Fruit fly (Drosophila melanogaster) whole organism, embryonic: ENCODE data around the gene Rab9Db.

Experiments
- Asciz ChIP-seq: fragments of 200-800 bp; sonication (Bioruptor generic); optimal IDR thresholded peaks from 2 replicates; lab custom pipeline; 2017; ENCODE audit warnings: missing biosample characterization, mild to moderate bottlenecking, missing genetic modification characterization, missing genetic modification reagents
- CG11085 ChIP-seq: fragments of 200-800 bp; sonication (Bioruptor generic); IDR thresholded peaks from 2 replicates; pipeline ENCODE4 v1.3.6; 2022; ENCODE audit warnings: missing biosample characterization, missing genetic modification characterization
- CG11723 ChIP-seq: fragments of 200-800 bp; sonication (Bioruptor generic); optimal IDR thresholded peaks from 2 replicates; lab custom pipeline; 2017; ENCODE audit warnings: missing biosample characterization, mild to moderate bottlenecking, missing genetic modification characterization
- CG12744 ChIP-seq: fragments of 200-800 bp; sonication (Bioruptor generic); optimal IDR thresholded peaks from 2 replicates; lab custom pipeline; 2016; ENCODE audit warnings: missing biosample characterization, missing genetic modification characterization
- CG13296 ChIP-seq: fragments of 200-800 bp; sonication (Bioruptor generic); optimal IDR thresholded peaks from 3 replicates; lab custom pipeline; 2018; ENCODE audit warnings: missing biosample characterization, mild to moderate bottlenecking, missing genetic modification characterization
- CG1647 ChIP-seq: fragments of 200-800 bp; sonication (Bioruptor generic); optimal IDR thresholded peaks from 3 replicates; lab custom pipeline; 2016; ENCODE audit warnings: missing biosample characterization, missing genetic modification characterization
- CG16863 ChIP-seq: fragments of 200-800 bp; sonication (Bioruptor generic); optimal IDR thresholded peaks from 3 replicates; lab custom pipeline; 2016; ENCODE audit warnings: missing biosample characterization, missing genetic modification characterization
- CG17186 ChIP-seq: fragments of 200-800 bp; sonication (Bioruptor generic); optimal IDR thresholded peaks from 3 replicates; lab custom pipeline; 2017; ENCODE audit warnings: missing biosample characterization, missing genetic modification reagents, missing genetic modification characterization
- CG18764 ChIP-seq: fragments of 200-800 bp; sonication (Bioruptor generic); optimal IDR thresholded peaks from 3 replicates; lab custom pipeline; 2016; ENCODE audit warnings: missing biosample characterization, missing genetic modification characterization
- CG2199 ChIP-seq: fragments of 200-800 bp; sonication (Bioruptor generic); IDR thresholded peaks from 3 replicates; pipeline ENCODE4 v1.3.6; 2022; ENCODE audit warnings: missing biosample characterization, missing genetic modification characterization
- CG2202 ChIP-seq: fragments of 200-800 bp; sonication (Bioruptor generic); optimal IDR thresholded peaks from 2 replicates; lab custom pipeline; 2018; ENCODE audit warnings: missing biosample characterization, mild to moderate bottlenecking, missing genetic modification characterization
- CG2678 ChIP-seq: fragments of 200-800 bp; sonication (Bioruptor generic); optimal IDR thresholded peaks from 3 replicates; lab custom pipeline; 2019; ENCODE audit warnings: missing biosample characterization, mild to moderate bottlenecking, missing genetic modification characterization, moderate library complexity
- CG30431 ChIP-seq: fragments of 200-800 bp; sonication (Bioruptor generic); optimal IDR thresholded peaks from 2 replicates; lab custom pipeline; 2017; ENCODE audit warnings: missing biosample characterization, missing genetic modification characterization
- CG34422 ChIP-seq: fragments of 200-800 bp; sonication (Bioruptor generic); IDR thresholded peaks from 3 replicates; pipeline ENCODE4 v1.3.6; 2022; ENCODE audit warnings: missing biosample characterization, missing genetic modification characterization
- CG3995 ChIP-seq: fragments of 200-800 bp; sonication (Bioruptor generic); optimal IDR thresholded peaks from 3 replicates; lab custom pipeline; 2016; ENCODE audit warnings: missing biosample characterization, missing genetic modification characterization
- CG4282 ChIP-seq: fragments of 200-800 bp; sonication (Bioruptor generic); optimal IDR thresholded peaks from 2 replicates; lab custom pipeline; 2016; ENCODE audit warnings: missing biosample characterization, missing genetic modification characterization
- CG5180 ChIP-seq: fragments of 200-800 bp; sonication (Bioruptor generic); optimal IDR thresholded peaks from 3 replicates; lab custom pipeline; 2017; ENCODE audit warnings: missing biosample characterization, missing genetic modification characterization, mild to moderate bottlenecking, moderate library complexity, missing genetic modification reagents
- CG6689 ChIP-seq: fragments of 200-800 bp; sonication (Bioruptor generic); IDR thresholded peaks from 2 replicates; pipeline ENCODE4 v1.3.6; 2022; ENCODE audit warnings: missing biosample characterization, missing genetic modification characterization
- CG6813 ChIP-seq: fragments of 200-800 bp; sonication (Bioruptor generic); optimal IDR thresholded peaks from 2 replicates; lab custom pipeline; 2017; ENCODE audit warnings: missing biosample characterization, missing genetic modification characterization, mild to moderate bottlenecking, moderate library complexity, missing genetic modification reagents
- CG7963 ChIP-seq: fragments of 200-800 bp; sonication (Bioruptor generic); IDR thresholded peaks from 3 replicates; pipeline ENCODE4 v1.3.6; 2022; ENCODE audit warnings: missing biosample characterization, missing genetic modification characterization; ENCODE audit not compliant: partially characterized antibody
- CG8478 ChIP-seq: fragments of >200 bp; optimal IDR thresholded peaks from 2 replicates; lab custom pipeline; 2018
- CG9727 ChIP-seq: fragments of 200-800 bp; sonication (Bioruptor generic); optimal IDR thresholded peaks from 3 replicates; lab custom pipeline; 2017; ENCODE audit warnings: missing biosample characterization, mild to moderate bottlenecking, missing genetic modification characterization
- CTCF ChIP-seq: fragments of 200-800 bp; sonication (Bioruptor generic); optimal IDR thresholded peaks from 2 replicates; lab custom pipeline; 2017; ENCODE audit warnings: missing biosample characterization, mild to moderate bottlenecking, missing genetic modification characterization, moderate library complexity
- Ets65A ChIP-seq: fragments of 200-800 bp; sonication (Bioruptor generic); peaks from one replicate; lab custom pipeline; 2016; ENCODE audit warnings: missing biosample characterization, missing genetic modification characterization
- HHEX ChIP-seq: fragments of 200-800 bp; sonication (Bioruptor generic); optimal IDR thresholded peaks from 3 replicates; lab custom pipeline; 2017; ENCODE audit warnings: missing biosample characterization, mild to moderate bottlenecking, missing genetic modification characterization, missing genetic modification reagents
- Kr ChIP-seq: fragments of 200-800 bp; sonication (Bioruptor generic); optimal IDR thresholded peaks from 2 replicates; lab custom pipeline; 2017; ENCODE audit warnings: missing biosample characterization, mild to moderate bottlenecking, missing genetic modification characterization
- MTF-1 ChIP-seq: fragments of 200-800 bp; sonication (Bioruptor generic); optimal IDR thresholded peaks from 2 replicates; lab custom pipeline; 2018; ENCODE audit warnings: missing biosample characterization, mild to moderate bottlenecking, missing genetic modification characterization, borderline replicate concordance
- Mad ChIP-seq: fragments of 200-800 bp; sonication (Bioruptor generic); optimal IDR thresholded peaks from 2 replicates; lab custom pipeline; 2016; ENCODE audit warnings: missing biosample characterization, missing genetic modification characterization
- Med ChIP-seq: fragments of 200-800 bp; sonication (Bioruptor generic); peaks from one replicate; lab custom pipeline; 2016; ENCODE audit warnings: missing biosample characterization, missing genetic modification characterization, mild to moderate bottlenecking, inconsistent platforms, moderate library complexity
- NC2β ChIP-seq: fragments of 200-800 bp; sonication (Bioruptor generic); optimal IDR thresholded peaks from 2 replicates; lab custom pipeline; 2016; ENCODE audit warnings: missing biosample characterization, missing genetic modification characterization
- Side ChIP-seq: fragments of 200-800 bp; sonication (Bioruptor generic); optimal IDR thresholded peaks from 2 replicates; lab custom pipeline; 2016; ENCODE audit warnings: missing biosample characterization, missing genetic modification characterization
- Sin3A ChIP-seq: fragments of >200 bp; optimal IDR thresholded peaks from 2 replicates; lab custom pipeline; 2018
- ac ChIP-seq: fragments of 200-800 bp; sonication (Bioruptor generic); optimal IDR thresholded peaks from 3 replicates; lab custom pipeline; 2017; ENCODE audit warnings: missing biosample characterization, mild to moderate bottlenecking, missing genetic modification characterization
- bsh ChIP-seq, 2 experiments: fragments of 200-800 bp; sonication (Bioruptor generic); optimal IDR thresholded peaks; 2 replicates each; lab custom pipeline; 2017 to 2018; ENCODE audit warnings: mild to moderate bottlenecking in 2 of 2, missing biosample characterization in 2 of 2, missing genetic modification characterization in 2 of 2, moderate library complexity in 1 of 2
- corto ChIP-seq: fragments of 200-800 bp; sonication (Bioruptor generic); optimal IDR thresholded peaks from 2 replicates; lab custom pipeline; 2016; ENCODE audit warnings: missing biosample characterization, mild to moderate bottlenecking, missing genetic modification characterization, moderate library complexity
- cwo ChIP-seq: fragments of 200-800 bp; sonication (Bioruptor generic); optimal IDR thresholded peaks from 3 replicates; lab custom pipeline; 2017; ENCODE audit warnings: missing biosample characterization, missing genetic modification characterization, mild to moderate bottlenecking, moderate library complexity, missing genetic modification reagents
- dmrt99B ChIP-seq: fragments of 200-800 bp; sonication (Bioruptor generic); optimal IDR thresholded peaks from 2 replicates; lab custom pipeline; 2018; ENCODE audit warnings: missing biosample characterization, mild to moderate bottlenecking, missing genetic modification characterization, moderate library complexity
- dpn ChIP-seq, 2 experiments: fragments of 200-800 bp; sonication (Bioruptor generic); optimal IDR thresholded peaks; 3 replicates each; lab custom pipeline; 2016; ENCODE audit warnings: missing biosample characterization in 2 of 2, missing genetic modification characterization in 2 of 2
- emc ChIP-seq: fragments of 200-800 bp; sonication (Bioruptor generic); optimal IDR thresholded peaks from 2 replicates; lab custom pipeline; 2016; ENCODE audit warnings: missing biosample characterization, missing genetic modification characterization
- fd3F ChIP-seq: fragments of 200-800 bp; sonication (Bioruptor generic); optimal IDR thresholded peaks from 2 replicates; lab custom pipeline; 2018; ENCODE audit warnings: missing biosample characterization, mild to moderate bottlenecking, missing genetic modification characterization, moderate library complexity
- gsb-n ChIP-seq: fragments of 200-800 bp; sonication (Bioruptor generic); optimal IDR thresholded peaks from 3 replicates; lab custom pipeline; 2018; ENCODE audit warnings: missing biosample characterization, mild to moderate bottlenecking, missing genetic modification characterization
- inv ChIP-seq: fragments of 200-800 bp; sonication (Bioruptor generic); IDR thresholded peaks from 2 replicates; pipeline ENCODE4 v1.3.6; 2022; ENCODE audit warnings: missing biosample characterization, missing genetic modification characterization; ENCODE audit not compliant: partially characterized antibody
- jumu ChIP-seq: fragments of 200-800 bp; sonication (Bioruptor generic); optimal IDR thresholded peaks from 3 replicates; lab custom pipeline; 2016; ENCODE audit warnings: missing biosample characterization, missing genetic modification characterization
- luna ChIP-seq: fragments of 200-800 bp; sonication (Bioruptor generic); optimal IDR thresholded peaks from 2 replicates; lab custom pipeline; 2016; ENCODE audit warnings: missing biosample characterization, missing genetic modification characterization
- onecut ChIP-seq: fragments of 200-800 bp; sonication (Bioruptor generic); IDR thresholded peaks from 2 replicates; pipeline ENCODE4 v1.3.6; 2022; ENCODE audit warnings: missing biosample characterization, missing genetic modification characterization
- pzg ChIP-seq: fragments of 200-800 bp; sonication (Bioruptor generic); optimal IDR thresholded peaks from 3 replicates; lab custom pipeline; 2018; ENCODE audit warnings: missing biosample characterization, mild to moderate bottlenecking, missing genetic modification characterization, moderate library complexity
- salm ChIP-seq: fragments of 200-800 bp; sonication (Bioruptor generic); optimal IDR thresholded peaks from 2 replicates; lab custom pipeline; 2018; ENCODE audit warnings: missing biosample characterization, mild to moderate bottlenecking, missing genetic modification characterization
- tx ChIP-seq: fragments of 200-800 bp; sonication (Bioruptor generic); optimal IDR thresholded peaks from 2 replicates; lab custom pipeline; 2016; ENCODE audit warnings: missing biosample characterization, missing genetic modification characterization
- unc-4 ChIP-seq: fragments of 200-800 bp; sonication (Bioruptor generic); IDR thresholded peaks from 2 replicates; pipeline ENCODE4 v1.3.6; 2022; ENCODE audit warnings: missing biosample characterization, missing genetic modification characterization; ENCODE audit not compliant: partially characterized antibody
- vnd ChIP-seq: fragments of 200-800 bp; sonication (Bioruptor generic); IDR thresholded peaks from 3 replicates; pipeline ENCODE4 v1.3.6; 2022; ENCODE audit warnings: missing biosample characterization, missing genetic modification characterization; ENCODE audit not compliant: partially characterized antibody

Gene Rab9Db

DNA sequence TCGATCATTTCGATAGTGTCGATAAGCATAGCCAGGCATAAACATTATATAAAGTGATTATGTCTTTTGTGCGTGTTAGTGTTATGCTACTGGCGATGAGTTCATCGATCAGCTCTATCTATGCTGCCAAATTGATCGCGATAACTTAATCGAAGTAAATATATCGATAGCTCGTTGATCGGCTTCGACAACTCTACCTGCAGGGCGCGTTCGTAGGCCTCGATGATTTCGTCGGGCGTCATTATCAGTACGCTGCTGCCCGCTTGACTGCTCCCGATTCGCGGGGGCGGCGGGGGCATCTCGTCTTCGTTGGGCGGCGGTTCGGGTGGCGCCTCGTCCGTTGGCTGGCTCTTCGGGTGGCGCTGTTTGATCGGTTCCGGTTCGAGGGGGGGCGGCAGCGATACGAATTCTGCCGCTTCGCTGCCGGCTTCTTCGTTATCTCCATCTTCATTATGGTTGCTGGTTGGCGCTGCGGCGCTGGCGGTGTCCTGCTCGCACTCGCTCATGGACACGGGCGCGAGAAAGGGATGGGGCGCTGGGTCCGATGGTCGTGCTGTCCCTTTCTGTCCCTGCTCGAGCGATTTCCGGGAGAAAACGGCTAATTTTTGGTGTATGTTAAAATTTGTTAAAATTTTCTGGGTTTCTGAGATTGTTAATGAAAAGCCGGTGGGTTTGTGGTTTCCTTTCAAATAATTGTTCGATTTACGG, 20.8 kb downstream of the Rab9Db start, which contains the start of gene CG1628 (continued):
- TF ChIP-seq NC2β (GFP tag; lab: Kevin White, UChicago) (no peak), gsb-n (peak; percentile 58), CTCF (GFP tag; lab: Kevin White, UChicago) (no peak), luna (no peak), CG9727 (no peak), Asciz (GFP tag; lab: Kevin White, UChicago) (no peak), unc-4 (GFP tag; lab: Robert Waterston, UW) (no peak), CG2678 (tag; lab: Kevin White, UChicago) (peak; percentile 7), CG34422 (GFP tag; lab: Robert Waterston, UW) (peak; percentile 60; the same call in 1 of the 3 replicates), HHEX (GFP tag; lab: Kevin White, UChicago) (peak; percentile 39), CG3995 (GFP tag; lab: Kevin White, UChicago) (no peak), dmrt99B (tag; lab: Kevin White, UChicago) (peak; percentile 12), MTF-1 (GFP tag; lab: Kevin White, UChicago) (peak; percentile 22), CG13296 (no peak), CG8478 (lab: Kevin White, UChicago) (no peak), CG2202 (tag; lab: Kevin White, UChicago) (no peak), vnd (0 out of 3 replicates have a peak, but pooled peaks have one; percentile 47), onecut (peak; percentile 33), emc (GFP tag; lab: Kevin White, UChicago) (no peak), CG11085 (no peak), CG2199 (GFP tag; lab: Robert Waterston, UW) (0 out of 3 replicates have a peak, but pooled peaks have one; percentile 66), CG5180 (peak; percentile 58), cwo (GFP tag; lab: Kevin White, UChicago) (peak; percentile 19), tx (GFP tag; lab: Kevin White, UChicago) (no peak), bsh (GFP tag; optimal IDR thresholded peaks at IDR 0.05; lab: Kevin White, UChicago) (no peak), CG17186 (GFP tag; lab: Kevin White, UChicago) (no peak), CG18764 (GFP tag; lab: Kevin White, UChicago) (no peak), Mad (no peak), CG7963 (GFP tag; lab: Robert Waterston, UW) (no peak), CG6689 (GFP tag; lab: Robert Waterston, UW) (0 out of 2 replicates have a peak, but pooled peaks have one; percentile 14), CG6813 (GFP tag; lab: Kevin White, UChicago) (peak; percentile 38), CG1647 (GFP tag; lab: Kevin White, UChicago) (no peak), fd3F (GFP tag; lab: Kevin White, UChicago) (no peak), Ets65A (GFP tag; lab: Kevin White, UChicago) (no peak), CG4282 (no peak), corto (GFP tag; lab: Kevin White, UChicago) (no peak), dpn (GFP tag; optimal IDR thresholded peaks at IDR 0.05; lab: Kevin White, UChicago) (peak in 1 of 2 experiments; percentile 27), Med (GFP tag; lab: Kevin White, UChicago) (peak; percentile 73), jumu (GFP tag; lab: Kevin White, UChicago) (no peak), CG11723 (no peak), Kr (no peak), inv (no peak), CG30431 (GFP tag; lab: Kevin White, UChicago) (no peak), ac (GFP tag; lab: Kevin White, UChicago) (no peak), Side (GFP tag; lab: Kevin White, UChicago) (no peak), CG16863 (no peak), Sin3A (no peak), CG12744 (GFP tag; lab: Kevin White, UChicago) (peak; percentile 48), salm (tag; lab: Kevin White, UChicago) (peak; percentile 25), pzg (GFP tag; lab: Kevin White, UChicago) (peak; percentile 16)
